Worm (Caenorhabditis elegans): Measurements from ENCODE around the gene glb-28.
A peak's percentile ranks its signal among the peaks of the same experiment; 100 is the strongest.

glb-28 gene

ce11 chrX:15317146-15317545, at the start of gene glb-28:
Gene glb-28 (minus strand): TSS chrX:15317246.
- TF ChIP-seq dao-5 (tag; optimal IDR thresholded peaks at IDR 0.05) (no peak), him-1 (tag; optimal IDR thresholded peaks at IDR 0.05) (no peak), W03F9.2 (tag; optimal IDR thresholded peaks at IDR 0.05) (no peak)

ce11 chrX:15365767-15366177, 48.7 kb upstream of the glb-28 start, which contains the start of gene C33A11.2:
Gene C33A11.2 (plus strand): TSS chrX:15365992.
- TF ChIP-seq him-1 (tag; optimal IDR thresholded peaks at IDR 0.05) (no peak), W03F9.2 (tag; optimal IDR thresholded peaks at IDR 0.05) (no peak), dao-5 (tag; optimal IDR thresholded peaks at IDR 0.05) (no peak)

ce11 chrX:15365235-15365634, 48.2 kb upstream of the glb-28 start:
- peak; percentile 46 for TF ChIP-seq W03F9.2 (tag; optimal IDR thresholded peaks at IDR 0.05)
- no peak for TF ChIP-seq dao-5 (tag; optimal IDR thresholded peaks at IDR 0.05)
- peak; percentile 78 for TF ChIP-seq him-1 (tag; optimal IDR thresholded peaks at IDR 0.05)

- TF ChIP-seq him-1 (tag; optimal IDR thresholded peaks at IDR 0.05) (peak; percentile 12), W03F9.2 (tag; optimal IDR thresholded peaks at IDR 0.05) (no peak), dao-5 (tag; optimal IDR thresholded peaks at IDR 0.05) (no peak)
Observed at ce11 chrX:15362152-15362922, 45.3 kb upstream of the glb-28 start.

- TF ChIP-seq W03F9.2 (tag; optimal IDR thresholded peaks at IDR 0.05) = no peak
- no peak for TF ChIP-seq him-1 (tag; optimal IDR thresholded peaks at IDR 0.05)
Observed at ce11 chrX:15355603-15356002, 38.6 kb upstream of the glb-28 start.

- TF ChIP-seq dao-5 (tag; optimal IDR thresholded peaks at IDR 0.05) = no peak
- no peak for TF ChIP-seq him-1 (tag; optimal IDR thresholded peaks at IDR 0.05)
- no peak for TF ChIP-seq W03F9.2 (tag; optimal IDR thresholded peaks at IDR 0.05)
Observed at ce11 chrX:15354938-15355337, 37.9 kb upstream of the glb-28 start, which contains the start of gene nfki-1. Gene nfki-1 (plus strand): TSS chrX:15355238.

- TF ChIP-seq W03F9.2 (tag; optimal IDR thresholded peaks at IDR 0.05) (peak; percentile 56), him-1 (tag; optimal IDR thresholded peaks at IDR 0.05) (peak; percentile 93), dao-5 (tag; optimal IDR thresholded peaks at IDR 0.05) (peak; percentile 80)
Observed at ce11 chrX:15353874-15354480, 36.9 kb upstream of the glb-28 start.

- no peak for TF ChIP-seq W03F9.2 (tag; optimal IDR thresholded peaks at IDR 0.05)
- TF ChIP-seq him-1 (tag; optimal IDR thresholded peaks at IDR 0.05) = no peak
- TF ChIP-seq dao-5 (tag; optimal IDR thresholded peaks at IDR 0.05) = no peak
Observed at ce11 chrX:15352871-15353270, 35.8 kb upstream of the glb-28 start.

- TF ChIP-seq W03F9.2 (tag; optimal IDR thresholded peaks at IDR 0.05) (no peak), dao-5 (tag; optimal IDR thresholded peaks at IDR 0.05) (no peak), him-1 (tag; optimal IDR thresholded peaks at IDR 0.05) (no peak)
Observed at ce11 chrX:15347680-15348079, 30.6 kb upstream of the glb-28 start.

- TF ChIP-seq him-1 (tag; optimal IDR thresholded peaks at IDR 0.05) = no peak
- TF ChIP-seq W03F9.2 (tag; optimal IDR thresholded peaks at IDR 0.05) = no peak
- TF ChIP-seq dao-5 (tag; optimal IDR thresholded peaks at IDR 0.05) = no peak
Observed at ce11 chrX:15345346-15346198, 28.5 kb upstream of the glb-28 start.

ce11 chrX:15343971-15344370, 26.9 kb upstream of the glb-28 start:
- TF ChIP-seq him-1 (tag; optimal IDR thresholded peaks at IDR 0.05) = no peak
- TF ChIP-seq dao-5 (tag; optimal IDR thresholded peaks at IDR 0.05) = no peak
- no peak for TF ChIP-seq W03F9.2 (tag; optimal IDR thresholded peaks at IDR 0.05)

ce11 chrX:15342744-15343259, 25.8 kb upstream of the glb-28 start:
- TF ChIP-seq W03F9.2 (tag; optimal IDR thresholded peaks at IDR 0.05) (no peak), him-1 (tag; optimal IDR thresholded peaks at IDR 0.05) (no peak), dao-5 (tag; optimal IDR thresholded peaks at IDR 0.05) (no peak)

- TF ChIP-seq W03F9.2 (tag; optimal IDR thresholded peaks at IDR 0.05) (no peak), dao-5 (tag; optimal IDR thresholded peaks at IDR 0.05) (no peak), him-1 (tag; optimal IDR thresholded peaks at IDR 0.05) (peak; percentile 58)
Observed at ce11 chrX:15342092-15342491, 25.0 kb upstream of the glb-28 start.
